Fruit fly (Drosophila melanogaster) whole organism, adult: ENCODE measurements around the gene CG32756.

Experiments used
- CG11617 ChIP-seq: fragments of 200-800 bp; sonication (Bioruptor generic); optimal IDR thresholded peaks from 2 replicates; lab custom pipeline; 2017; ENCODE audit warnings: mild to moderate bottlenecking, missing biosample characterization, missing genetic modification reagents, missing genetic modification characterization
- CG12768 ChIP-seq: fragments of 200-800 bp; sonication (Bioruptor generic); optimal IDR thresholded peaks from 2 replicates; lab custom pipeline; 2017; ENCODE audit warnings: missing biosample characterization, missing genetic modification characterization, mild to moderate bottlenecking, moderate library complexity, missing genetic modification reagents
- CG14711 ChIP-seq: fragments of 200-800 bp; sonication (Bioruptor generic); optimal IDR thresholded peaks from 2 replicates; lab custom pipeline; 2018; ENCODE audit warnings: missing biosample characterization, mild to moderate bottlenecking, missing genetic modification characterization, moderate library complexity
- CG1620 ChIP-seq: fragments of 200-800 bp; sonication (Bioruptor generic); optimal IDR thresholded peaks from 2 replicates; lab custom pipeline; 2016; ENCODE audit warnings: missing biosample characterization, missing genetic modification characterization
- CG33017 ChIP-seq: fragments of 200-800 bp; sonication (Bioruptor generic); optimal IDR thresholded peaks from 2 replicates; lab custom pipeline; 2018; ENCODE audit warnings: missing biosample characterization, mild to moderate bottlenecking, missing genetic modification characterization, moderate library complexity
- CG5204 ChIP-seq: fragments of 200-800 bp; sonication (Bioruptor generic); optimal IDR thresholded peaks from 2 replicates; lab custom pipeline; 2016; ENCODE audit warnings: missing biosample characterization, missing genetic modification characterization
- CG7045 ChIP-seq: fragments of 200-800 bp; sonication (Bioruptor generic); optimal IDR thresholded peaks from 2 replicates; lab custom pipeline; 2017; ENCODE audit warnings: missing biosample characterization, mild to moderate bottlenecking, missing genetic modification characterization
- CG7101 ChIP-seq: fragments of 200-800 bp; sonication (Bioruptor generic); optimal IDR thresholded peaks from 2 replicates; lab custom pipeline; 2018; ENCODE audit warnings: missing biosample characterization, mild to moderate bottlenecking, missing genetic modification characterization, moderate library complexity
- Clk ChIP-seq: fragments of 200-800 bp; sonication (Bioruptor generic); optimal IDR thresholded peaks from 2 replicates; lab custom pipeline; 2017; ENCODE audit warnings: missing biosample characterization, missing genetic modification characterization
- Crg-1 ChIP-seq: fragments of 200-800 bp; sonication (Bioruptor generic); optimal IDR thresholded peaks from 2 replicates; lab custom pipeline; 2016; ENCODE audit warnings: missing biosample characterization, missing genetic modification characterization
- Hr96 ChIP-seq: fragments of 200-800 bp; sonication (Bioruptor generic); optimal IDR thresholded peaks from 2 replicates; lab custom pipeline; 2016; ENCODE audit warnings: missing biosample characterization, missing genetic modification characterization
- Mnt ChIP-seq: fragments of 200-800 bp; sonication (Bioruptor generic); optimal IDR thresholded peaks from 2 replicates; lab custom pipeline; 2016; ENCODE audit warnings: missing biosample characterization, mild to moderate bottlenecking, missing genetic modification characterization
- bab1 ChIP-seq: fragments of 200-800 bp; sonication (Bioruptor generic); optimal IDR thresholded peaks from 3 replicates; lab custom pipeline; 2019; ENCODE audit warnings: missing biosample characterization, mild to moderate bottlenecking, missing genetic modification characterization, moderate library complexity
- cic ChIP-seq: fragments of 200-800 bp; sonication (Bioruptor generic); optimal IDR thresholded peaks from 2 replicates; lab custom pipeline; 2017; ENCODE audit warnings: missing biosample characterization, mild to moderate bottlenecking, missing genetic modification characterization, moderate library complexity
- cnc ChIP-seq, 2 experiments: fragments of >200 bp; optimal IDR thresholded peaks; 2 replicates each; lab custom pipeline; 2017
- kay ChIP-seq: fragments of 200-800 bp; sonication (Bioruptor generic); peaks from one replicate; lab custom pipeline; 2016; ENCODE audit warnings: missing biosample characterization, missing genetic modification characterization, borderline replicate concordance
- ovo ChIP-seq: fragments of 200-800 bp; sonication (Bioruptor generic); optimal IDR thresholded peaks from 2 replicates; lab custom pipeline; 2016; ENCODE audit warnings: missing biosample characterization, missing genetic modification characterization
- pad ChIP-seq: fragments of 200-800 bp; sonication (Bioruptor generic); optimal IDR thresholded peaks from 3 replicates; lab custom pipeline; 2017; ENCODE audit warnings: missing biosample characterization, missing genetic modification characterization, mild to moderate bottlenecking, moderate library complexity, missing genetic modification reagents
- tj ChIP-seq: fragments of 200-800 bp; sonication (Bioruptor generic); optimal IDR thresholded peaks from 3 replicates; lab custom pipeline; 2017; ENCODE audit warnings: missing biosample characterization, mild to moderate bottlenecking, missing genetic modification characterization, moderate library complexity
- toe ChIP-seq: fragments of 200-800 bp; sonication (Bioruptor generic); optimal IDR thresholded peaks from 2 replicates; lab custom pipeline; 2016; ENCODE audit warnings: missing biosample characterization, missing genetic modification characterization

Gene CG32756

DNA sequence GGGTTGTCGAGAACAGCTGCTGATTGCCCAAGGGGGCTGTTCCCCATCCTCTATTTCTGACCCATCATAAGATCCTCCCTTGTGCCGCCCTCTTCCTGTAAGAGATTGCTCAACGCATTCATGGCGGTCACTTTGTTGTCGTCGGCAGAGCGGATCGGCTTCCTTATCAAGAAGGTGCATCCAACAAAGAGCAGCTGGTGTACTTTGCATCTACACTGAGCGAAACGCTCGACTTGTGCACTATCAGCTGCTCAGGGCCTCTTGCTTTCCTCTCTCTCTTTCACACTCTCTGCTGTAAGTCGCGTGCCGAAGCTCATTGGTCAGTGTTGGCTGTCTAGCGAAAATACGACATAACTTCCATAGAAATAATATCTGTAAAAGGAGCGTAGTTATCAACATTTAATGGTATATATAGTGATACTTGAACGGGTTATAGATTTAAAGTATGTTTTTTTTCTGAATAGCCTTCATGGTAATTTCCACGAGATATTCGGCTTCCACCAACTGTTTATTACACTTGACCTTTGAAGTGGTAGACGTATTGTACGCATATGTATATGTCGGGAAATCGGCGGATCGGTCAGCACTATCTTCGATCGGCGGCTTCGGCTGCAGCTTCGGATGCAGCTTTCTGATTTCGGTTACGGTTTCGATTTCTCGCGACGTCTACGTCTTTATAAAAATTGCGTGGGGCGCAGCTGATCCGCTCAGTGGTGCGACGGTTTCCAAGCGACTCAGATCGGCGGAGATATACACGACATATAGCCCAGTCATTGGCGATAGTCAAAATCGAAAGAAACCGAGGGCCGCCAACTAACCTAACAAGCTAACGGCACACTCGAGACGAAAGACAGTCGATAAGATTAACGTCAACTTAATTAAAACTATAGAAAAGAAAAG is 42.9 kb downstream of the CG32756 start, which contains the start of gene CG5966:
Gene CG5966, plus strand, starts transcription at position 704 of the 900 bp plus-strand sequence.
- no peak for TF ChIP-seq Clk (GFP tag; lab: Kevin White, UChicago)
- peak; percentile 67 for TF ChIP-seq kay
- no peak for TF ChIP-seq toe (GFP tag; lab: Kevin White, UChicago)
- peak; percentile 33 for TF ChIP-seq Hr96 (GFP tag; lab: Kevin White, UChicago)
- no peak for TF ChIP-seq CG14711 (tag; lab: Kevin White, UChicago)
- TF ChIP-seq CG7045 (GFP tag; lab: Kevin White, UChicago) = no peak
- no peak for TF ChIP-seq CG11617 (GFP tag; lab: Kevin White, UChicago)
- TF ChIP-seq CG12768 = no peak
- no peak for TF ChIP-seq CG1620 (GFP tag; lab: Kevin White, UChicago)
- TF ChIP-seq ovo = peak; percentile 25

dm6 chrX:5989368-5989767 is 43.9 kb downstream of the CG32756 start:
- no peak for TF ChIP-seq Hr96 (GFP tag; lab: Kevin White, UChicago)
- peak; percentile 32 for TF ChIP-seq CG7101 (tag; lab: Kevin White, UChicago)

DNA sequence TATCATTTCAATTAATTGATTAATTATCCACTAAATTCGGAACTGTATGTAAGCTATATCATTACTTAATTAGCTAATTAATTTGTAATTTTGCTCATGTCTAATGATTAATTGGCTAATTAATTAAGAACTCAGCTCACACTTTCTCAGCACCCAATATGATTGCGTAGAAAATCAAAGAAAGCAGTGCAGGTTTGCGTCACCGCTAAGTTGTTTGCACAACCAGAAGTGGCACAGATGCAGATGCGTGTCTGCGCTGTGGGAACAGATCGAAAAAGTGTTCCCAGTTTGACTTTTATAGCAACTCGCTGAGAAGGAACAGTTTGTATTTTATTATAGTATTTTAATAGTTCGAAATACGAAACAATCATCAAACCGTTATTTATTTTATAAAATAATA is 46.7 kb downstream of the CG32756 start:
- TF ChIP-seq toe (GFP tag; lab: Kevin White, UChicago) (no peak), Clk (GFP tag; lab: Kevin White, UChicago) (no peak), Mnt (GFP tag; lab: Kevin White, UChicago) (no peak), CG12768 (no peak), Hr96 (GFP tag; lab: Kevin White, UChicago) (no peak), cic (no peak), CG33017 (tag; lab: Kevin White, UChicago) (no peak), tj (GFP tag; lab: Kevin White, UChicago) (no peak), CG11617 (GFP tag; lab: Kevin White, UChicago) (no peak), CG1620 (GFP tag; lab: Kevin White, UChicago) (no peak), CG7101 (tag; lab: Kevin White, UChicago) (no peak), CG5204 (no peak), bab1 (GFP tag; lab: Kevin White, UChicago) (no peak), cnc (optimal IDR thresholded peaks at IDR 0.05; lab: Kevin White, UChicago) (no peak), ovo (no peak), Crg-1 (no peak), CG7045 (GFP tag; lab: Kevin White, UChicago) (no peak)

dm6 chrX:5992767-5993325 is 47.4 kb downstream of the CG32756 start:
- TF ChIP-seq CG33017 (tag; lab: Kevin White, UChicago) (no peak), CG7045 (GFP tag; lab: Kevin White, UChicago) (no peak), CG1620 (GFP tag; lab: Kevin White, UChicago) (no peak), toe (GFP tag; lab: Kevin White, UChicago) (no peak), CG14711 (tag; lab: Kevin White, UChicago) (no peak), Hr96 (GFP tag; lab: Kevin White, UChicago) (no peak), bab1 (GFP tag; lab: Kevin White, UChicago) (no peak), cic (no peak), CG12768 (no peak), CG7101 (tag; lab: Kevin White, UChicago) (no peak), cnc (optimal IDR thresholded peaks at IDR 0.05; lab: Kevin White, UChicago) (no peak), kay (no peak), CG5204 (no peak), Mnt (GFP tag; lab: Kevin White, UChicago) (no peak), ovo (no peak), pad (no peak), Clk (GFP tag; lab: Kevin White, UChicago) (no peak), CG11617 (GFP tag; lab: Kevin White, UChicago) (no peak), Crg-1 (no peak)

DNA sequence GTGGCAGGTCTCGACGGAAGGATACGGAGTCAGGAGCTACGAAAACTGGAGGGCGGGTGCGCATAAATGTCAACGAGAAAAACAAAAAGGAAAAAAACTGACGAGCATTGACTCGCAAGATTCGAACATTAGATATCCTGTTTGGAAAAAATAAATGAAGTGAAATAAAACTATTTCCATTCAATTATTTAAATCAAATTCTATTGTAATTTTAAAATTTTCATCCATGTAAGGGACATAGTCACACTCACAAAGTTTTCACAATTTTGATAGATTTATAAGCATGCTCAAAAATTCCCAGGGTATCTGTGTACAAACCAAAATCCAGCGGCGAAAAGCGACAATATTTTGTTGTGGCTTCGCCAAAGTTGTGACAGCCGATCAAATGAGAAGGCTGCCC is 50.5 kb downstream of the CG32756 start:
- TF ChIP-seq tj (GFP tag; lab: Kevin White, UChicago) (no peak), CG7045 (GFP tag; lab: Kevin White, UChicago) (no peak)

DNA sequence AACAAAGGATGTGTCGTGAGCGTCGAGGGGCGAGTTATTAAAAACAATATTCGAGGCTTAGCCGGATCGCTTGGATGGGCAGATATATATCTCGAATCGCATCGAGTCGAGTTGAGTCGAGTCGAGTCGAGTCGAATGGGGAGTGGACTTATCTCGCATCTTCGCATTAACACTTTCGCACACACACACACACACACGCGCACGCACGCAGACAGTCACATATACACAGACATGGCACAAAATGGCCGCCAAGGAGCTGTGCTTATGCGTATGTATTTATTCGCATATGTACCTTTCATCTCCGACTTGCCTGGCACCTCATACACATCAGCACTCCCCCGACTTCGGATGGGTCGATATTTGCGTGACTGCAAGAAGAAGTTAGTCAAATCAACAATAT is 52.4 kb downstream of the CG32756 start:
- TF ChIP-seq pad (no peak), Hr96 (GFP tag; lab: Kevin White, UChicago) (no peak), bab1 (GFP tag; lab: Kevin White, UChicago) (no peak), CG14711 (tag; lab: Kevin White, UChicago) (no peak), ovo (no peak), toe (GFP tag; lab: Kevin White, UChicago) (no peak), CG12768 (no peak), Clk (GFP tag; lab: Kevin White, UChicago) (no peak), kay (no peak), CG7045 (GFP tag; lab: Kevin White, UChicago) (no peak), CG1620 (GFP tag; lab: Kevin White, UChicago) (no peak)
